Fruit fly (Drosophila melanogaster) whole organism, prepupa: ENCODE data around the gene CG6154.

Experiments
- Gug ChIP-seq: fragments of 200-800 bp; sonication (Bioruptor generic); IDR thresholded peaks from 2 replicates; pipeline ENCODE4 v1.3.6; 2022; ENCODE audit warnings: missing biosample characterization, missing genetic modification characterization
- Met ChIP-seq: fragments of 200-800 bp; sonication (Bioruptor generic); optimal IDR thresholded peaks from 3 replicates; lab custom pipeline; 2016; ENCODE audit warnings: missing biosample characterization, missing genetic modification characterization
- Sox15 ChIP-seq: fragments of 200-800 bp; sonication (Bioruptor generic); optimal IDR thresholded peaks from 3 replicates; lab custom pipeline; 2016; ENCODE audit warnings: missing biosample characterization, missing genetic modification characterization
- eg ChIP-seq: fragments of 200-800 bp; sonication (Bioruptor generic); IDR thresholded peaks from 3 replicates; pipeline ENCODE4 v1.3.6; 2022; ENCODE audit warnings: missing biosample characterization, missing genetic modification characterization

DNA sequence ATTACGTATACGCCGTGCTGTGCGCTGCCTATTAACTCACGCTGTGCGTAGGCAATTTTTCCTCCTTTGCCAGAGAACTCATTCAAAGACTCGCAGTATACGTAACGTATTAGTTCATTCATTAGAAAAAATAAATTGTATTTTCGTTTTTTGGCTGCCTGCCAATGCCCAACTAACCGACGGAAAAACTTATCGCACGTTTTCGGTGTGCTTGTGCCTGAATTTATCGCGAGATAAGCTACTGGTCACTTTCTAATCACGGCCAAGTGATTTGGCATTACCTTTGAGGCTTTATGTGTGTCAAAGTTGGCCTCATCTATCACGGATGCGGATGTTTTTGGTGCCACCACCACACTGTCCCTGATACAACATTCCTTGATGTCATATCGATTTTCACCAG, 49.5 kb upstream of the CG6154 start:
- TF ChIP-seq eg (no peak), Met (GFP tag; lab: Kevin White, UChicago) (no peak), Sox15 (GFP tag; lab: Kevin White, UChicago) (no peak), Gug (GFP tag; lab: Robert Waterston, UW) (no peak)
